Worm (Caenorhabditis elegans) whole organism, L4 larva: ENCODE results near the gene Y49E10.29.

Source experiments
- F44E2.7 ChIP-seq: fragments of 200-800 bp; sonication (Bioruptor generic); IDR thresholded peaks from 2 replicates; pipeline ENCODE4 v2.1.2; 2022; ENCODE audit warnings: missing genetic modification characterization, missing compliant biosample characterization
- F49E8.2 ChIP-seq: sonication (generic microtip); optimal IDR thresholded peaks from 2 replicates; lab custom pipeline; 2016; ENCODE audit warnings: missing compliant biosample characterization, mild to moderate bottlenecking, missing genetic modification characterization, borderline replicate concordance
- T26A8.4 ChIP-seq: fragments of 200-800 bp; sonication (Bioruptor generic); IDR thresholded peaks from 2 replicates; pipeline ENCODE4 v1.3.6; 2022; ENCODE audit warnings: missing genetic modification characterization, missing compliant biosample characterization
- Y48G9A.11 ChIP-seq: fragments of 200-800 bp; sonication (Bioruptor generic); IDR thresholded peaks from 2 replicates; pipeline ENCODE4 v1.3.6; 2022; ENCODE audit warnings: missing genetic modification reagents, missing genetic modification characterization, missing compliant biosample characterization
- aha-1 ChIP-seq: fragments of 150-350 bp; peaks from one replicate; lab custom pipeline; 2014; ENCODE audit warnings: missing biosample characterization, missing genetic modification characterization
- ama-1 ChIP-seq: fragments of 150-350 bp; optimal IDR thresholded peaks from 2 replicates; lab custom pipeline; 2014; ENCODE audit warnings: inconsistent platforms, mixed read lengths
- arid-1 ChIP-seq: fragments of 200-800 bp; sonication (Bioruptor generic); conservative IDR thresholded peaks from 2 replicates; pipeline ENCODE4 v1.3.6; 2022; ENCODE audit warnings: missing genetic modification reagents, missing genetic modification characterization, missing compliant biosample characterization
- ceh-44 ChIP-seq: fragments of 200-800 bp; sonication (Bioruptor generic); IDR thresholded peaks from 2 replicates; pipeline ENCODE4 v1.3.6; 2022; ENCODE audit warnings: missing genetic modification reagents, missing genetic modification characterization, missing compliant biosample characterization
- ces-1 ChIP-seq: fragments of 150-350 bp; sonication (generic microtip); optimal IDR thresholded peaks from 4 replicates; lab custom pipeline; 2014; ENCODE audit warnings: missing biosample characterization, missing genetic modification reagents, missing genetic modification characterization
- cey-2 ChIP-seq: sonication (generic microtip); optimal IDR thresholded peaks from 3 replicates; lab custom pipeline; 2017; ENCODE audit warnings: missing genetic modification characterization, mild to moderate bottlenecking, missing compliant biosample characterization, antibody characterized with exemption, borderline replicate concordance; ENCODE audit not compliant: insufficient read depth
- ctbp-1 ChIP-seq: fragments of 200-800 bp; sonication (Bioruptor generic); IDR thresholded peaks from 2 replicates; pipeline ENCODE4 v1.3.6; 2022; ENCODE audit warnings: missing genetic modification reagents, missing genetic modification characterization, missing compliant biosample characterization
- dmd-8 ChIP-seq: fragments of 200-800 bp; sonication (Bioruptor generic); IDR thresholded peaks from 2 replicates; pipeline ENCODE4 v1.3.6; 2022; ENCODE audit warnings: missing genetic modification characterization, missing compliant biosample characterization
- egl-27 ChIP-seq: sonication (generic microtip); optimal IDR thresholded peaks from 3 replicates; lab custom pipeline; 2017; ENCODE audit warnings: missing biosample characterization, missing genetic modification reagents, missing genetic modification characterization
- hif-1 ChIP-seq, 2 experiments: sonication (generic microtip); optimal IDR thresholded peaks; 2 replicates each; lab custom pipeline; 2016 to 2017; ENCODE audit warnings: missing compliant biosample characterization in 2 of 2, missing genetic modification characterization in 2 of 2, missing genetic modification reagents in 2 of 2, missing genotype in 2 of 2, mild to moderate bottlenecking in 1 of 2
- hlh-11 ChIP-seq: fragments of 200-800 bp; sonication (Bioruptor generic); optimal IDR thresholded peaks from 2 replicates; lab custom pipeline; 2018; ENCODE audit warnings: mild to moderate bottlenecking, missing genetic modification characterization, missing compliant biosample characterization
- hmg-1.1 ChIP-seq: fragments of 200-800 bp; sonication (Bioruptor generic); IDR thresholded peaks from 2 replicates; pipeline ENCODE4 v1.3.6; 2022; ENCODE audit warnings: missing genetic modification reagents, missing genetic modification characterization, missing compliant biosample characterization
- jun-1 ChIP-seq: fragments of 150-350 bp; optimal IDR thresholded peaks from 2 replicates; lab custom pipeline; 2014; ENCODE audit warnings: missing biosample characterization, missing genetic modification reagents, missing genetic modification characterization
- lin-29 ChIP-seq: fragments of 200-800 bp; sonication (Bioruptor generic); IDR thresholded peaks from 2 replicates; pipeline ENCODE4 v1.3.6; 2022; ENCODE audit warnings: missing genetic modification reagents, missing genetic modification characterization, missing compliant biosample characterization
- lin-38 ChIP-seq: fragments of 200-800 bp; sonication (Bioruptor generic); IDR thresholded peaks from 2 replicates; pipeline ENCODE4 v1.3.6; 2022; ENCODE audit warnings: missing genetic modification reagents, missing genetic modification characterization, missing compliant biosample characterization
- lin-39 ChIP-seq: fragments of 150-350 bp; optimal IDR thresholded peaks from 2 replicates; lab custom pipeline; 2014; ENCODE audit warnings: missing biosample characterization, missing genetic modification reagents, missing genetic modification characterization
- mdl-1 ChIP-seq, 2 experiments: fragments of 150-350 bp in 1 of 2; sonication (generic microtip) in 1 of 2; optimal IDR thresholded peaks; 2 replicates each; lab custom pipeline; 2014 to 2017; ENCODE audit warnings: missing biosample characterization in 2 of 2, missing genetic modification characterization in 2 of 2
- mdt-29 ChIP-seq: fragments of 200-800 bp; sonication (Bioruptor generic); IDR thresholded peaks from 2 replicates; pipeline ENCODE4 v1.3.6; 2022; ENCODE audit warnings: missing genetic modification reagents, missing genetic modification characterization, missing compliant biosample characterization
- mes-2 ChIP-seq: sonication (generic microtip); optimal IDR thresholded peaks from 2 replicates; lab custom pipeline; 2016; ENCODE audit warnings: missing genotype, mild to moderate bottlenecking, missing genetic modification characterization, missing compliant biosample characterization; ENCODE audit not compliant: poor library complexity, severe bottlenecking
- nhr-102 ChIP-seq: sonication (generic microtip); optimal IDR thresholded peaks from 2 replicates; lab custom pipeline; 2016; ENCODE audit warnings: mild to moderate bottlenecking, missing genetic modification characterization, moderate library complexity, missing compliant biosample characterization
- nhr-11 ChIP-seq: fragments of 150-350 bp; optimal IDR thresholded peaks from 2 replicates; lab custom pipeline; 2014; ENCODE audit warnings: missing biosample characterization, missing genetic modification characterization
- nhr-111 ChIP-seq: fragments of 200-800 bp; sonication (Bioruptor generic); optimal IDR thresholded peaks from 2 replicates; lab custom pipeline; 2018; ENCODE audit warnings: mild to moderate bottlenecking, missing genetic modification characterization, missing compliant biosample characterization
- nhr-77 ChIP-seq: fragments of 150-350 bp; optimal IDR thresholded peaks from 2 replicates; lab custom pipeline; 2014; ENCODE audit warnings: missing biosample characterization, missing genetic modification characterization
- php-3 ChIP-seq: fragments of 200-800 bp; sonication (Bioruptor generic); IDR thresholded peaks from 2 replicates; pipeline ENCODE4 v1.3.6; 2022; ENCODE audit warnings: missing genetic modification reagents, missing genetic modification characterization, missing compliant biosample characterization
- pqm-1 ChIP-seq: sonication (generic microtip); optimal IDR thresholded peaks from 2 replicates; lab custom pipeline; 2017; ENCODE audit warnings: missing biosample characterization, missing genetic modification characterization
- skn-1 ChIP-seq: fragments of 150-350 bp; optimal IDR thresholded peaks from 2 replicates; lab custom pipeline; 2014; ENCODE audit warnings: missing biosample characterization, missing genetic modification characterization
- snpc-1.2 ChIP-seq: fragments of 200-800 bp; sonication (Bioruptor generic); IDR thresholded peaks from 2 replicates; pipeline ENCODE4 v1.3.6; 2022; ENCODE audit warnings: missing genetic modification reagents, missing genetic modification characterization, missing compliant biosample characterization
- spr-1 ChIP-seq: sonication (generic microtip); optimal IDR thresholded peaks from 2 replicates; lab custom pipeline; 2016; ENCODE audit warnings: mild to moderate bottlenecking, missing genetic modification characterization, missing compliant biosample characterization
- tra-1 ChIP-seq: fragments of 200-800 bp; sonication (Bioruptor generic); IDR thresholded peaks from 2 replicates; pipeline ENCODE4 v1.3.6; 2022; ENCODE audit warnings: missing genetic modification reagents, missing genetic modification characterization, missing compliant biosample characterization
- unc-130 ChIP-seq: sonication (generic microtip); optimal IDR thresholded peaks from 2 replicates; lab custom pipeline; 2016; ENCODE audit warnings: missing genetic modification reagents, missing genetic modification characterization, missing compliant biosample characterization
- unc-62 ChIP-seq, 3 experiments: fragments of 150-350 bp in 1 of 3; sonication (generic microtip); optimal IDR thresholded peaks in 2 of 3; peaks in 1 of 3; 1 replicate in 1 of 3; 2 replicates in 2 of 3; lab custom pipeline; 2014 to 2017; ENCODE audit warnings: missing biosample characterization in 3 of 3, missing genetic modification characterization in 3 of 3, missing genetic modification reagents in 3 of 3, missing genotype in 1 of 3
- vab-7 ChIP-seq: fragments of 200-800 bp; sonication (Bioruptor generic); IDR thresholded peaks from 2 replicates; pipeline ENCODE4 v1.3.6; 2022; ENCODE audit warnings: missing genetic modification reagents, missing genetic modification characterization, missing compliant biosample characterization
- zfp-3 ChIP-seq: fragments of 200-800 bp; sonication (Bioruptor generic); conservative IDR thresholded peaks from 2 replicates; pipeline ENCODE4 v1.3.6; 2022; ENCODE audit warnings: missing genetic modification reagents, missing genetic modification characterization, missing compliant biosample characterization

Y49E10.29 gene

ce11 chrIII:12472497-12472896, 3.5 kb downstream of the Y49E10.29 start, which contains the start of gene cccp-1 (continued):
- no peak for TF ChIP-seq spr-1 (tag; lab: Kevin White, UChicago)

DNA sequence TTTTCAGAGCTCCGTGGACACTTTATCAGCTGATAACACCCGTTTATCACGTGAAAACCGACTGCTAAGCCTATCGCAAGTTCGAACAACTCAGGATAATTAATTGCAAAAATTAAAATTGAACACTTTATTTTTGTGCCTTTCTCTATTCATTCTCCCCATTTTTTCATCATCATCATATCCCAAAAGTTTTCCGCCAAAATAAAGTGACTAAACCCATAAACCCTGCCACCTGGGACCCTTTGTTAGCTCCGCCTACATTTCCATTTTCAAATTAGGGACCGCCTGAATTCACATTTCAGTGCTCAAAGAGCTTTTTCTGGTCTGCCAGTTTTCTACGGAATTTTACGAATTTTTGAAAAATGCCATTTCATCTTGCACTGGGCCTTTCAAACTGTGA, 15.5 kb downstream of the Y49E10.29 start, which contains the start of gene arrd-16:
Gene arrd-16 (plus strand): TSS at position 301 of the 400 bp plus-strand sequence.
- peak in 1 of 2 experiments; percentile 12 for TF ChIP-seq unc-62 (GFP tag; optimal IDR thresholded peaks at IDR 0.05 in 1 of 2; lab: Kevin White, UChicago)
- no peak for TF ChIP-seq unc-62 (tag; optimal IDR thresholded peaks at IDR 0.05; lab: Kevin White, UChicago)
- TF ChIP-seq aha-1 (tag; lab: Kevin White, UChicago): peak; percentile 52
- TF ChIP-seq nhr-77: no peak

- TF ChIP-seq lin-39: no peak
- no peak for TF ChIP-seq nhr-11 (tag; lab: Kevin White, UChicago)
- no peak for TF ChIP-seq php-3 (GFP tag; lab: Robert Waterston, UW)
- TF ChIP-seq ama-1: no peak
- TF ChIP-seq tra-1 (GFP tag; lab: Robert Waterston, UW): no peak
- no peak for TF ChIP-seq T26A8.4 (GFP tag; lab: Robert Waterston, UW)
- TF ChIP-seq nhr-111 (GFP tag; lab: Kevin White, UChicago): no peak
- no peak for TF ChIP-seq ceh-44 (GFP tag; lab: Robert Waterston, UW)
- no peak for TF ChIP-seq F44E2.7 (GFP tag; lab: Robert Waterston, UW)
- no peak for TF ChIP-seq mdl-1 (tag; optimal IDR thresholded peaks at IDR 0.05; lab: Kevin White, UChicago)
- TF ChIP-seq ctbp-1 (GFP tag; lab: Robert Waterston, UW): no peak
- no peak for TF ChIP-seq F49E8.2
- no peak for TF ChIP-seq egl-27 (tag; lab: Kevin White, UChicago)
- TF ChIP-seq hlh-11 (tag; lab: Kevin White, UChicago): no peak
These were observed 23.0 kb downstream of the Y49E10.29 start, which contains the start of gene Y49E10.25 for ce11 chrIII:12491984-12492383. Y49E10.25 (minus strand) TSS chrIII:12492084.

DNA sequence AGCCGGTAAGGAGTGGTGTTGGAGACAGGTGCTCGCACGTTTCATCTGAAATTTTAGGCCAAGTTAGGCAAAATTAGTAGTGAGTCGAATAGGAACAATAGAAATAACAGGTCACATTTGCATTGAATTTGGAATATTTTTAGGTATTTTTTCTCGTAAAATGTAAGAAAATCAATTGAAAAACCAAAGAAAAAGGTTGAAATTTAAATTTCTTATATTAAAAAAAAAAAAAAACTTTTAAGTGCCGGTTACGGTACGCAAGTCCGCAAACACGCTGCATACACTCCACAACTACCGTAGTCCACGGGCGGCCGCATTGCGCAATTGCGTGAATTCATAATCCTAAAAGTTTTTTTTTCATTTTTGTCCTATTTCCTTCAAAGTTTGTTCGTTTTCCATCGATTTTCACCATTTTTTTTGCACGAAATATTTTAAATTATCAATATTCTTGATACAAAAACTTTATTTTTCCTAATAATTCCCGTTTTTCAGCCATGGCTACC, 26.7 kb downstream of the Y49E10.29 start, which contains the start of the genes Y111B2A.1 and Y111B2A.2:
Gene Y111B2A.1 (minus strand): TSS at position 51 of the 503 bp plus-strand sequence.
Gene Y111B2A.2 (plus strand): TSS at position 493 of the 503 bp plus-strand sequence.
- TF ChIP-seq pqm-1 (tag; lab: Kevin White, UChicago) (no peak), nhr-102 (tag; lab: Kevin White, UChicago) (no peak), zfp-3 (no peak), mes-2 (tag; lab: Kevin White, UChicago) (peak; percentile 34), spr-1 (tag; lab: Kevin White, UChicago) (no peak), lin-38 (GFP tag; lab: Robert Waterston, UW) (peak; percentile 61), skn-1 (tag; lab: Kevin White, UChicago) (no peak), lin-29 (GFP tag; lab: Robert Waterston, UW) (no peak), hlh-11 (tag; lab: Kevin White, UChicago) (no peak), unc-130 (GFP tag; lab: Kevin White, UChicago) (peak; percentile 49)

DNA sequence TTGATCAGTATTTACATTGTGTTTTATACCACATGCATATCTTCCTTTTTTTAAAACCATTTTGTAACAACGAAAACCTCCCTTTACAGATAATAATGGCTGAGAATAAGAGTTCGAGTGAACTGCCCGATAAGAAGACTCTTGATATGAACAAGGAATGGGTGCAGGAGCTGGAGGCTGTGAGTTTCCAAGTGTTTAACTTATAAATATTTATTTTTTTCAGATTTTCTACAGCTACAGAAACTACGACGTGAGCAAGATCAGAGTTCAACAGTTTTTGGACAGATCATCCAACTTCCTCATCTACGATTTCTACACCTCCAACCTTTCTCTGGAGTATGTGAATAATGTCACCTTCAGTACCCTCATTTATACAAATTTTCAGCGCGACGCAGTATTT, 27.5 kb downstream of the Y49E10.29 start, which contains the start of gene herd-1:
Gene herd-1 (plus strand): TSS at position 90 of the 400 bp plus-strand sequence.
- no peak for TF ChIP-seq ces-1 (GFP tag; lab: Kevin White, UChicago)
- peak; percentile 42 for TF ChIP-seq F49E8.2
- 0 out of 2 replicates have a peak, but pooled peaks have one; percentile 36 for TF ChIP-seq Y48G9A.11
- TF ChIP-seq hif-1 (tag; optimal IDR thresholded peaks at IDR 0.05; lab: Kevin White, UChicago): no peak
- 0 out of 2 replicates have a peak, but pooled peaks have one; percentile 43 for TF ChIP-seq ctbp-1 (GFP tag; lab: Robert Waterston, UW)
- TF ChIP-seq vab-7 (GFP tag; lab: Robert Waterston, UW): peak; percentile 13; the same call in 1 of the 2 replicates
- TF ChIP-seq php-3 (GFP tag; lab: Robert Waterston, UW): 0 out of 2 replicates have a peak, but pooled peaks have one; percentile 32
- TF ChIP-seq tra-1 (GFP tag; lab: Robert Waterston, UW): 0 out of 2 replicates have a peak, but pooled peaks have one; percentile 59
- peak; percentile 56 for TF ChIP-seq snpc-1.2 (GFP tag; lab: Robert Waterston, UW)
- no peak for TF ChIP-seq cey-2
- TF ChIP-seq jun-1 (tag; lab: Kevin White, UChicago): no peak
- 0 out of 2 replicates have a peak, but pooled peaks have one; percentile 16 for TF ChIP-seq mdt-29 (GFP tag; lab: Robert Waterston, UW)
- TF ChIP-seq dmd-8: peak; percentile 68; the same call in 1 of the 2 replicates
- TF ChIP-seq hmg-1.1: no peak
- TF ChIP-seq lin-38 (GFP tag; lab: Robert Waterston, UW): peak; percentile 57
- TF ChIP-seq arid-1 (GFP tag; lab: Robert Waterston, UW): peak; percentile 49; the same call in 1 of the 2 replicates
